Worm (Caenorhabditis elegans) whole organism, L4 larva: Measurements from ENCODE around the gene his-69.

ENCODE experiments used
- F37D6.2 ChIP-seq: sonication (generic microtip); optimal IDR thresholded peaks from 2 replicates; lab custom pipeline; 2016; ENCODE audit warnings: mild to moderate bottlenecking, missing genetic modification characterization, missing compliant biosample characterization
- T20F7.1 ChIP-seq: fragments of 200-800 bp; sonication (Bioruptor generic); optimal IDR thresholded peaks from 2 replicates; lab custom pipeline; 2018; ENCODE audit warnings: mild to moderate bottlenecking, missing genetic modification characterization, missing compliant biosample characterization
- T26A8.4 ChIP-seq: fragments of 200-800 bp; sonication (Bioruptor generic); IDR thresholded peaks from 2 replicates; pipeline ENCODE4 v1.3.6; 2022; ENCODE audit warnings: missing genetic modification characterization, missing compliant biosample characterization
- Y48G9A.11 ChIP-seq: fragments of 200-800 bp; sonication (Bioruptor generic); IDR thresholded peaks from 2 replicates; pipeline ENCODE4 v1.3.6; 2022; ENCODE audit warnings: missing genetic modification reagents, missing genetic modification characterization, missing compliant biosample characterization
- ZK337.2 ChIP-seq: fragments of 200-800 bp; sonication (Bioruptor generic); IDR thresholded peaks from 2 replicates; pipeline ENCODE4 v1.3.6; 2022; ENCODE audit warnings: missing genetic modification reagents, missing genetic modification characterization, missing compliant biosample characterization
- ZK546.5 ChIP-seq, 2 experiments: sonication (generic microtip); optimal IDR thresholded peaks; 2 replicates each; lab custom pipeline; 2017; ENCODE audit warnings: missing biosample characterization in 2 of 2, missing genetic modification characterization in 2 of 2
- aha-1 ChIP-seq: fragments of 150-350 bp; peaks from one replicate; lab custom pipeline; 2014; ENCODE audit warnings: missing biosample characterization, missing genetic modification characterization
- ama-1 ChIP-seq: fragments of 150-350 bp; optimal IDR thresholded peaks from 2 replicates; lab custom pipeline; 2014; ENCODE audit warnings: inconsistent platforms, mixed read lengths
- attf-4 ChIP-seq: sonication (generic microtip); optimal IDR thresholded peaks from 3 replicates; lab custom pipeline; 2017; ENCODE audit warnings: missing biosample characterization, missing genetic modification characterization
- ceh-20 ChIP-seq: fragments of 200-800 bp; sonication (Bioruptor generic); IDR thresholded peaks from 2 replicates; pipeline ENCODE4 v1.3.6; 2022; ENCODE audit warnings: missing genetic modification reagents, missing genetic modification characterization, missing compliant biosample characterization
- cey-2 ChIP-seq: sonication (generic microtip); optimal IDR thresholded peaks from 3 replicates; lab custom pipeline; 2017; ENCODE audit warnings: missing genetic modification characterization, mild to moderate bottlenecking, missing compliant biosample characterization, antibody characterized with exemption, borderline replicate concordance; ENCODE audit not compliant: insufficient read depth
- daf-16 ChIP-seq, 3 experiments: sonication (generic microtip); optimal IDR thresholded peaks; 2 replicates each; lab custom pipeline; 2016 to 2017; ENCODE audit warnings: missing genetic modification characterization in 3 of 3, missing genetic modification reagents in 3 of 3, mild to moderate bottlenecking in 2 of 3, missing compliant biosample characterization in 2 of 3, missing biosample characterization in 1 of 3, moderate library complexity in 1 of 3
- dmd-6 ChIP-seq: fragments of 200-800 bp; sonication (Bioruptor generic); IDR thresholded peaks from 2 replicates; pipeline ENCODE4 v1.3.6; 2022; ENCODE audit warnings: missing genetic modification reagents, missing genetic modification characterization, missing compliant biosample characterization
- dpl-1 ChIP-seq: fragments of 150-350 bp; optimal IDR thresholded peaks from 2 replicates; lab custom pipeline; 2014; ENCODE audit warnings: missing biosample characterization, missing genetic modification reagents, missing genetic modification characterization
- dve-1 ChIP-seq: sonication (generic microtip); optimal IDR thresholded peaks from 2 replicates; lab custom pipeline; 2017; ENCODE audit warnings: antibody characterized with exemption, mild to moderate bottlenecking, missing genetic modification characterization, missing compliant biosample characterization; ENCODE audit not compliant: insufficient read depth
- egl-43 ChIP-seq: fragments of 200-800 bp; sonication (Bioruptor generic); IDR thresholded peaks from 2 replicates; pipeline ENCODE4 v1.3.6; 2022; ENCODE audit warnings: missing genetic modification reagents, missing genetic modification characterization, missing compliant biosample characterization
- fkh-10 ChIP-seq: fragments of 150-350 bp; optimal IDR thresholded peaks from 2 replicates; lab custom pipeline; 2014; ENCODE audit warnings: missing biosample characterization, missing genetic modification reagents, missing genetic modification characterization
- hif-1 ChIP-seq, 2 experiments: sonication (generic microtip); optimal IDR thresholded peaks; 2 replicates each; lab custom pipeline; 2016 to 2017; ENCODE audit warnings: missing compliant biosample characterization in 2 of 2, missing genetic modification characterization in 2 of 2, missing genetic modification reagents in 2 of 2, missing genotype in 2 of 2, mild to moderate bottlenecking in 1 of 2
- hlh-11 ChIP-seq: fragments of 200-800 bp; sonication (Bioruptor generic); optimal IDR thresholded peaks from 2 replicates; lab custom pipeline; 2018; ENCODE audit warnings: mild to moderate bottlenecking, missing genetic modification characterization, missing compliant biosample characterization
- hlh-30 ChIP-seq: sonication (generic microtip); optimal IDR thresholded peaks from 2 replicates; lab custom pipeline; 2017; ENCODE audit warnings: antibody characterized with exemption, mild to moderate bottlenecking, missing genetic modification characterization, missing compliant biosample characterization; ENCODE audit not compliant: insufficient read depth
- hmg-1.1 ChIP-seq: fragments of 200-800 bp; sonication (Bioruptor generic); IDR thresholded peaks from 2 replicates; pipeline ENCODE4 v1.3.6; 2022; ENCODE audit warnings: missing genetic modification reagents, missing genetic modification characterization, missing compliant biosample characterization
- lin-13 ChIP-seq: fragments of 150-350 bp; optimal IDR thresholded peaks from 2 replicates; lab custom pipeline; 2014; ENCODE audit warnings: missing biosample characterization, missing genetic modification reagents, missing genetic modification characterization
- lin-15B ChIP-seq: fragments of 150-350 bp; sonication (generic microtip); optimal IDR thresholded peaks from 3 replicates; lab custom pipeline; 2014; ENCODE audit warnings: missing biosample characterization, missing genetic modification characterization
- lin-38 ChIP-seq: fragments of 200-800 bp; sonication (Bioruptor generic); IDR thresholded peaks from 2 replicates; pipeline ENCODE4 v1.3.6; 2022; ENCODE audit warnings: missing genetic modification reagents, missing genetic modification characterization, missing compliant biosample characterization
- lir-3 ChIP-seq: sonication (generic microtip); optimal IDR thresholded peaks from 2 replicates; lab custom pipeline; 2016; ENCODE audit warnings: mild to moderate bottlenecking, missing genetic modification characterization, missing compliant biosample characterization
- lsy-2 ChIP-seq, 2 experiments: fragments of 150-350 bp in 1 of 2; sonication (generic microtip) in 1 of 2; optimal IDR thresholded peaks; 2 replicates each; lab custom pipeline; 2014 to 2017; ENCODE audit warnings: missing biosample characterization in 2 of 2, missing genetic modification characterization in 2 of 2
- mdl-1 ChIP-seq, 2 experiments: fragments of 150-350 bp in 1 of 2; sonication (generic microtip) in 1 of 2; optimal IDR thresholded peaks; 2 replicates each; lab custom pipeline; 2014 to 2017; ENCODE audit warnings: missing biosample characterization in 2 of 2, missing genetic modification characterization in 2 of 2
- mdt-29 ChIP-seq: fragments of 200-800 bp; sonication (Bioruptor generic); IDR thresholded peaks from 2 replicates; pipeline ENCODE4 v1.3.6; 2022; ENCODE audit warnings: missing genetic modification reagents, missing genetic modification characterization, missing compliant biosample characterization
- mep-1 ChIP-seq: fragments of 150-350 bp; sonication (generic microtip); optimal IDR thresholded peaks from 3 replicates; lab custom pipeline; 2014; ENCODE audit warnings: missing biosample characterization, missing genetic modification characterization
- mes-2 ChIP-seq: sonication (generic microtip); optimal IDR thresholded peaks from 2 replicates; lab custom pipeline; 2016; ENCODE audit warnings: missing genotype, mild to moderate bottlenecking, missing genetic modification characterization, missing compliant biosample characterization; ENCODE audit not compliant: poor library complexity, severe bottlenecking
- mxl-2 ChIP-seq: fragments of 200-800 bp; sonication (Bioruptor generic); conservative IDR thresholded peaks from 2 replicates; pipeline ENCODE4 v1.3.6; 2022; ENCODE audit warnings: missing genetic modification reagents, missing genetic modification characterization, missing compliant biosample characterization
- mxl-3 ChIP-seq: fragments of 200-800 bp; sonication (Bioruptor generic); optimal IDR thresholded peaks from 2 replicates; lab custom pipeline; 2018; ENCODE audit warnings: mild to moderate bottlenecking, missing genetic modification characterization, missing compliant biosample characterization
- nhr-10 ChIP-seq: fragments of 150-350 bp; optimal IDR thresholded peaks from 2 replicates; lab custom pipeline; 2014; ENCODE audit warnings: missing biosample characterization, missing genetic modification characterization
- nhr-102 ChIP-seq: sonication (generic microtip); optimal IDR thresholded peaks from 2 replicates; lab custom pipeline; 2016; ENCODE audit warnings: mild to moderate bottlenecking, missing genetic modification characterization, moderate library complexity, missing compliant biosample characterization
- nhr-11 ChIP-seq: fragments of 150-350 bp; optimal IDR thresholded peaks from 2 replicates; lab custom pipeline; 2014; ENCODE audit warnings: missing biosample characterization, missing genetic modification characterization
- nhr-237 ChIP-seq: sonication (generic microtip); optimal IDR thresholded peaks from 2 replicates; lab custom pipeline; 2017; ENCODE audit warnings: missing biosample characterization, missing genetic modification characterization
- nhr-28 ChIP-seq: fragments of 150-350 bp; optimal IDR thresholded peaks from 2 replicates; lab custom pipeline; 2014; ENCODE audit warnings: missing biosample characterization, missing genetic modification characterization
- nhr-6 ChIP-seq: fragments of 150-350 bp; optimal IDR thresholded peaks from 2 replicates; lab custom pipeline; 2014; ENCODE audit warnings: missing biosample characterization, missing genetic modification characterization
- nhr-77 ChIP-seq: fragments of 150-350 bp; optimal IDR thresholded peaks from 2 replicates; lab custom pipeline; 2014; ENCODE audit warnings: missing biosample characterization, missing genetic modification characterization
- pha-4 ChIP-seq, 2 experiments: fragments of 150-350 bp in 1 of 2; fragments of 200-800 bp in 1 of 2; sonication (Bioruptor generic) in 1 of 2; IDR thresholded peaks in 1 of 2; optimal IDR thresholded peaks in 1 of 2; 2 replicates each; pipeline versions ENCODE4 v1.3.6 to Lab custom; 2014 to 2022; ENCODE audit warnings: missing genetic modification characterization in 2 of 2, missing genetic modification reagents in 2 of 2, missing biosample characterization in 1 of 2, missing compliant biosample characterization in 1 of 2
- rbr-2 ChIP-seq: sonication (generic microtip); optimal IDR thresholded peaks from 2 replicates; lab custom pipeline; 2016; ENCODE audit warnings: missing genotype, missing genetic modification characterization, missing compliant biosample characterization
- set-16 ChIP-seq: fragments of 200-800 bp; sonication (Bioruptor generic); IDR thresholded peaks from 2 replicates; pipeline ENCODE4 v1.3.6; 2022; ENCODE audit warnings: missing genetic modification reagents, missing genetic modification characterization, missing compliant biosample characterization
- unc-62 ChIP-seq, 3 experiments: fragments of 150-350 bp in 1 of 3; sonication (generic microtip); optimal IDR thresholded peaks in 2 of 3; peaks in 1 of 3; 1 replicate in 1 of 3; 2 replicates in 2 of 3; lab custom pipeline; 2014 to 2017; ENCODE audit warnings: missing biosample characterization in 3 of 3, missing genetic modification characterization in 3 of 3, missing genetic modification reagents in 3 of 3, missing genotype in 1 of 3

his-69 gene

ce11 chrIII:4087565-4087964 lies 29.0 kb upstream of the his-69 start:
- TF ChIP-seq mdt-29 (GFP tag; lab: Robert Waterston, UW) (0 out of 2 replicates have a peak, but pooled peaks have one; percentile 15), ama-1 (lab: Kevin White, UChicago) (peak; percentile 49), T26A8.4 (GFP tag; lab: Robert Waterston, UW) (0 out of 2 replicates have a peak, but pooled peaks have one; percentile 42), nhr-28 (tag; lab: Kevin White, UChicago) (peak; percentile 60), cey-2 (tag; lab: Kevin White, UChicago) (no peak), nhr-6 (tag; lab: Kevin White, UChicago) (peak; percentile 76), lir-3 (tag; lab: Kevin White, UChicago) (no peak), ceh-20 (GFP tag; lab: Robert Waterston, UW) (0 out of 2 replicates have a peak, but pooled peaks have one; percentile 39), attf-4 (tag; lab: Kevin White, UChicago) (no peak), daf-16 (GFP tag; optimal IDR thresholded peaks at IDR 0.05; lab: Kevin White, UChicago) (no peak), daf-16 (tag; optimal IDR thresholded peaks at IDR 0.05; lab: Kevin White, UChicago) (peak; percentile 47), nhr-237 (no peak), ZK546.5 (tag; optimal IDR thresholded peaks at IDR 0.05; lab: Kevin White, UChicago) (no peak), ZK337.2 (GFP tag; lab: Robert Waterston, UW) (no peak), dpl-1 (GFP tag; lab: Kevin White, UChicago) (peak; percentile 87), lin-38 (GFP tag; lab: Robert Waterston, UW) (peak; percentile 31), mep-1 (tag; lab: Kevin White, UChicago) (peak; percentile 70), lin-15B (tag; lab: Kevin White, UChicago) (peak; percentile 16), lin-13 (GFP tag; lab: Kevin White, UChicago) (peak; percentile 56), pha-4 (GFP tag; IDR thresholded peaks at IDR 0.05; lab: Robert Waterston, UW) (peak; percentile 39; the same call in 1 of the 2 replicates), pha-4 (tag; optimal IDR thresholded peaks at IDR 0.05; lab: Kevin White, UChicago) (no peak), unc-62 (GFP tag; optimal IDR thresholded peaks at IDR 0.05 in 1 of 2; lab: Kevin White, UChicago) (peak in 1 of 2 experiments; percentile 40), unc-62 (tag; optimal IDR thresholded peaks at IDR 0.05; lab: Kevin White, UChicago) (no peak), nhr-102 (tag; lab: Kevin White, UChicago) (no peak), nhr-77 (tag; lab: Kevin White, UChicago) (peak; percentile 75), egl-43 (peak; percentile 62; the same call in 1 of the 2 replicates), mes-2 (tag; lab: Kevin White, UChicago) (peak; percentile 63), hlh-11 (tag; lab: Kevin White, UChicago) (peak; percentile 70), rbr-2 (tag; lab: Kevin White, UChicago) (peak; percentile 46), F37D6.2 (tag; lab: Kevin White, UChicago) (peak; percentile 46), hmg-1.1 (GFP tag; lab: Robert Waterston, UW) (peak; percentile 45), mdl-1 (tag; optimal IDR thresholded peaks at IDR 0.05; lab: Kevin White, UChicago) (peak in 1 of 2 experiments; percentile 82), fkh-10 (GFP tag; lab: Kevin White, UChicago) (peak; percentile 13), dve-1 (tag; lab: Kevin White, UChicago) (peak; percentile 82), Y48G9A.11 (GFP tag; lab: Robert Waterston, UW) (no peak), nhr-10 (tag; lab: Kevin White, UChicago) (no peak), hlh-30 (tag; lab: Kevin White, UChicago) (peak; percentile 83), hif-1 (tag; optimal IDR thresholded peaks at IDR 0.05; lab: Kevin White, UChicago) (peak in 1 of 2 experiments; percentile 63), aha-1 (tag; lab: Kevin White, UChicago) (peak; percentile 94), mxl-3 (GFP tag; lab: Kevin White, UChicago) (peak; percentile 29), nhr-11 (tag; lab: Kevin White, UChicago) (peak; percentile 76), lsy-2 (tag; optimal IDR thresholded peaks at IDR 0.05; lab: Kevin White, UChicago) (peak in 1 of 2 experiments; percentile 89), mxl-2 (GFP tag; lab: Robert Waterston, UW) (no peak), set-16 (peak; percentile 47; the same call in 1 of the 2 replicates), T20F7.1 (peak; percentile 16), dmd-6 (GFP tag; lab: Robert Waterston, UW) (peak; percentile 59)
